Fruit fly (Drosophila melanogaster) whole organism, wandering third instar larva: ENCODE data around the gene CG34173.
A peak's percentile ranks its signal among the peaks of the same experiment; 100 is the strongest.

Experiments
- CG32264 ChIP-seq: fragments of 200-800 bp; sonication (Bioruptor generic); optimal IDR thresholded peaks from 2 replicates; lab custom pipeline; 2016; ENCODE audit warnings: missing biosample characterization, missing genetic modification characterization
- Dif ChIP-seq: fragments of 200-275, 200-300 bp; sonication (Bioruptor generic); optimal IDR thresholded peaks from 2 replicates; lab custom pipeline; 2018; ENCODE audit warnings: missing biosample characterization, missing genetic modification characterization; ENCODE audit not compliant: partially characterized antibody
- GATAd ChIP-seq: sonication (Bioruptor generic); optimal IDR thresholded peaks from 2 replicates; lab custom pipeline; 2016; ENCODE audit warnings: missing biosample characterization, missing genetic modification characterization
- Myc ChIP-seq: fragments of >200 bp; optimal IDR thresholded peaks from 2 replicates; lab custom pipeline; 2017
- N ChIP-seq: fragments of >200 bp; optimal IDR thresholded peaks from 2 replicates; lab custom pipeline; 2018; ENCODE audit warnings: missing biosample characterization, missing external identifiers, missing genetic modification characterization
- Sp1 ChIP-seq: fragments of 200-800 bp; sonication (Bioruptor generic); optimal IDR thresholded peaks from 3 replicates; lab custom pipeline; 2019; ENCODE audit warnings: missing biosample characterization, mild to moderate bottlenecking, missing genetic modification characterization, moderate library complexity
- Vsx2 ChIP-seq: fragments of 200-300, 225-300 bp; sonication (Bioruptor generic); optimal IDR thresholded peaks from 2 replicates; lab custom pipeline; 2018; ENCODE audit warnings: missing biosample characterization, missing genetic modification characterization; ENCODE audit not compliant: partially characterized antibody
- psq ChIP-seq: fragments of 200-800 bp; sonication (Bioruptor generic); optimal IDR thresholded peaks from 3 replicates; lab custom pipeline; 2017; ENCODE audit warnings: missing biosample characterization, mild to moderate bottlenecking, missing genetic modification characterization, moderate library complexity
- tai ChIP-seq: sonication (Bioruptor generic); optimal IDR thresholded peaks from 2 replicates; lab custom pipeline; 2016; ENCODE audit warnings: missing biosample characterization, missing genetic modification characterization
- usp ChIP-seq: fragments of >200 bp; optimal IDR thresholded peaks from 2 replicates; lab custom pipeline; 2017; ENCODE audit warnings: missing biosample characterization, missing genetic modification characterization
- woc ChIP-seq: sonication (Bioruptor generic); optimal IDR thresholded peaks from 2 replicates; lab custom pipeline; 2016; ENCODE audit warnings: missing biosample characterization, mild to moderate bottlenecking, missing genetic modification characterization

- TF ChIP-seq GATAd (GFP tag; lab: Kevin White, UChicago), result no peak
- TF ChIP-seq Sp1 (GFP tag; lab: Kevin White, UChicago), result no peak
- TF ChIP-seq usp, result no peak
- no peak for TF ChIP-seq tai (GFP tag; lab: Kevin White, UChicago)
- no peak for TF ChIP-seq Myc
- TF ChIP-seq CG32264 (GFP tag; lab: Kevin White, UChicago), result no peak
- TF ChIP-seq Vsx2 (GFP tag; lab: Kevin White, UChicago), result peak; percentile 83
- no peak for TF ChIP-seq woc (GFP tag; lab: Kevin White, UChicago)
- TF ChIP-seq Dif, result peak; percentile 74
- peak; percentile 44 for TF ChIP-seq psq (GFP tag; lab: Kevin White, UChicago)
- TF ChIP-seq N (GFP tag; lab: Kevin White, UChicago), result no peak
Measured at dm6 chr2L:22024362-22024761, 29.7 kb downstream of the CG34173 start.
